Worm (Caenorhabditis elegans): Measurements from ENCODE around the gene W06G6.11.

Gene W06G6.11

ce11 chrV:16638204-16638603 is 10.9 kb downstream of the W06G6.11 start, which contains the start of gene srw-76:
TSS of gene srw-76 (minus strand) at chrV:16638304.
- TF ChIP-seq unc-62 (GFP tag; optimal IDR thresholded peaks at IDR 0.05) (no peak), ceh-58 (GFP tag; IDR thresholded peaks at IDR 0.05) (no peak), unc-130 (GFP tag; optimal IDR thresholded peaks at IDR 0.05) (no peak), nfya-2 (GFP tag; IDR thresholded peaks at IDR 0.05) (no peak), ets-4 (GFP tag; optimal IDR thresholded peaks at IDR 0.05) (no peak), xnd-1 (tag; optimal IDR thresholded peaks at IDR 0.05) (no peak), ceh-100 (GFP tag; IDR thresholded peaks at IDR 0.05) (no peak), Y56A3A.18 (GFP tag; IDR thresholded peaks at IDR 0.05) (no peak), dpff-1 (tag; optimal IDR thresholded peaks at IDR 0.05) (no peak), lin-26 (GFP tag; IDR thresholded peaks at IDR 0.05) (no peak)

- TF ChIP-seq lin-26 (GFP tag; IDR thresholded peaks at IDR 0.05) (no peak), B0336.3 (GFP tag; IDR thresholded peaks at IDR 0.05) (no peak), chd-7 (tag; optimal IDR thresholded peaks at IDR 0.05) (no peak), F37B4.10 (GFP tag; IDR thresholded peaks at IDR 0.05) (no peak), zim-3 (tag; optimal IDR thresholded peaks at IDR 0.05) (no peak), Y53F4B.3 (GFP tag; IDR thresholded peaks at IDR 0.05) (no peak), cebp-1 (GFP tag; IDR thresholded peaks at IDR 0.05) (no peak), cebp-1 (tag; optimal IDR thresholded peaks at IDR 0.05) (no peak), ztf-18 (tag; optimal IDR thresholded peaks at IDR 0.05) (no peak), F57C9.4 (tag; optimal IDR thresholded peaks at IDR 0.05) (no peak), zfh-2 (GFP tag; conservative IDR thresholded peaks at IDR 0.05) (no peak), egl-18 (GFP tag; IDR thresholded peaks at IDR 0.05) (no peak), ceh-91 (GFP tag; IDR thresholded peaks at IDR 0.05) (no peak), ZK185.1 (tag; optimal IDR thresholded peaks at IDR 0.05; ENCODE audit: poor library complexity, severe bottlenecking) (no peak), F39B2.1 (GFP tag; IDR thresholded peaks at IDR 0.05) (no peak), repo-1 (tag; optimal IDR thresholded peaks at IDR 0.05) (no peak), hmg-20 (GFP tag; IDR thresholded peaks at IDR 0.05) (no peak), efl-1 (GFP tag; optimal IDR thresholded peaks at IDR 0.05) (no peak), pha-4 (tag; optimal IDR thresholded peaks at IDR 0.05) (no peak), attf-6 (GFP tag; IDR thresholded peaks at IDR 0.05) (no peak)
Observed at ce11 chrV:16635911-16636310, 13.2 kb downstream of the W06G6.11 start, which contains the start of gene mltn-11. TSS of gene mltn-11 (plus strand) at chrV:16636186.

- TF ChIP-seq somi-1 (GFP tag; optimal IDR thresholded peaks at IDR 0.05) (no peak), nhr-120 (GFP tag; IDR thresholded peaks at IDR 0.05) (no peak), ztf-26 (tag; optimal IDR thresholded peaks at IDR 0.05) (no peak), let-526 (GFP tag; IDR thresholded peaks at IDR 0.05) (no peak), unc-130 (GFP tag; optimal IDR thresholded peaks at IDR 0.05) (no peak), ztf-6 (GFP tag; IDR thresholded peaks at IDR 0.05) (no peak), B0019.2 (GFP tag; conservative IDR thresholded peaks at IDR 0.05) (no peak), mes-4 (tag; optimal IDR thresholded peaks at IDR 0.05) (no peak), die-1 (tag; optimal IDR thresholded peaks at IDR 0.05) (no peak), snpc-1.1 (tag; optimal IDR thresholded peaks at IDR 0.05; ENCODE audit: insufficient read depth) (no peak), pha-4 (tag; optimal IDR thresholded peaks at IDR 0.05) (no peak)
Observed at ce11 chrV:16629600-16629999, 19.5 kb downstream of the W06G6.11 start, which contains the start of gene srd-21. TSS of gene srd-21 (plus strand) at chrV:16629900.
